Worm (Caenorhabditis elegans): ENCODE results near the gene gei-3.

DNA sequence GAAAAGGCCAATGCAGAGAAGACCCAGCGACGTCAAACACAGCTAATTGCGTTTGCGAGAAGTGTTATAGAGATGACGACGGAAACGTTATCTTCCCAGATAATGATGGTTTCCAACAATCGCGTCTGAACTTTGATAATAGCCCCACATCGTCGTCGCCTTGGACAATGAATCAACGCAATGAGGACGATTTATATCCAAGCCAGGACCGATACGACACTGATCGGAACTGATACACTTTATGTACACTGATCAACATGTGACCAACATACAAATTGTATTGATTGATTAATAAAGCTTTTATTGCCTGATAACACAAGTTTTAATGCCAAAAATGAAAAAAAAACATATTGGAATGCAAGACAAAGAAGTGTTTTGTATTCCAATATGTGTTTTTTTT, 20.4 kb downstream of the gei-3 start:
- TF ChIP-seq him-1 (tag; optimal IDR thresholded peaks at IDR 0.05) (no peak), dao-5 (tag; optimal IDR thresholded peaks at IDR 0.05) (no peak)
